Fruit fly (Drosophila melanogaster) whole organism, larva: ENCODE data around the gene dsx-c73A.

Source experiments
- noc ChIP-seq: fragments of 200-800 bp; sonication (Bioruptor generic); optimal IDR thresholded peaks from 3 replicates; lab custom pipeline; 2019; ENCODE audit warnings: missing biosample characterization, mild to moderate bottlenecking, missing genetic modification characterization, moderate library complexity

dsx-c73A gene

DNA sequence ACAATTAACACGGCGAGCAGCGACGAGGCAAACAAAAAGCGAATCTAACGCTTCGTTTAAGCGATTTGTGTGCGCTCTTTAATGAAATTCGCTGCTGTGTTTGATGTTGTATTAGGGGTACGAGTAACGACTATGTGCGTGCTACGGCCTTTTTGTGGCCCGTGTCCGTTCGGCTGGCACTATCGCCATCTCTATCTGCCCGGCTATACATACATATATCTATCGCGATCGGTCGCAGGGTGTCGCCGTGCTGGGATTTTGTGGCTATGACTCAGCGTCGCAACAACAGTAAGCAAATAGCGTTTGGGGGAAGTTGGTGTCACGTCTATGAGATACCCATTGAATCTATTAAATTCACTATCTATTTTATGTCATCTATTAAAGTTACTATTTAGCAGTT, 58.1 kb downstream of the dsx-c73A start:
- TF ChIP-seq noc = no peak

dm6 chr3L:16392874-16393273, 58.9 kb downstream of the dsx-c73A start:
- no peak for TF ChIP-seq noc

DNA sequence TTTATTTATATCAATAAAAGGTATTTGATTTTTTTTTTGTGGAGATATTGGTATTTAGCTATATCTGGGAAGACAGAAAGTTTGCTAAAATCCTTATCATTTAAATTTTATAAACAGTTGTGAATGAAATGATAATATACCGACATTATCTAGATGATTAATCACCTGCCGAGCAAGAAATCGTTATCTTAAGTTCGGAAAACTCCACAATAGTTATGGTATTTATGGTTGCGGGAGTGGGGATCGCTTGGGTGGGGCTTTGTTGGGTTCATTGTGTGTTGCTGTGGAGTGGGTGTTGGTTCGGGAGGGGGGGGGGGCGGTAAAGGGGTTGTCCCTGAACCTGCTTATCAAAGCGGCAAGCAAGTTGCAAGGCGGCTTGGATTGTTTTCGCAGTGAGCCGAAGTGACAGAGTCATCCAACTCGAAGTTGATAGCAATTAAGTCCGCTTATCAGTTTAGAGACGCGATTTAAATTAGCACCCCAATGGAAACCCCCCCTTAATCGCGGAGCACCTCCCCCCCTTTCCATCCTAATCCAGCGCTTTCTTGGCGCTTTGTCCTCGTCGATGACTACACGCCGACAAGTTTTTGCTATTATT, 59.5 kb downstream of the dsx-c73A start:
- peak; percentile 8 for TF ChIP-seq noc

dm6 chr3L:16391257-16391656, 60.5 kb downstream of the dsx-c73A start:
- no peak for TF ChIP-seq noc

DNA sequence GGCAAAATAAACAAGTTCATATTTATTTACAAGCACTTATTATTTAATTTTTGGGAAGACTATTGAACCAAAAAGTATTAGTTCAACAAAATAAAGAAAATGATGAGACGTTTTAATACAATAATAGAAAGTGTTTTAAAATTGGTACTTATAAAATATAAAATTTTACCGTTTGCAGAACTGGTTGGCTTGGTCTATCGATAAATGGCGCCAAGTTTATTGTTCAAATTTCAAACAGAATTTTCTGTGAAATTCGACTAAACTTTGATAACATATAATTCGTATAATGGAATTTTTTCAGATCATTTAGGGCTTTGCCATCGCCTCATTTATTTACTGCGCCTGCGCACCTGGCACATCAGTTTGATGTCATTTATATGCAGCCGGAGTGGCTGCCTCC, 61.0 kb downstream of the dsx-c73A start:
- TF ChIP-seq noc = no peak

- no peak for TF ChIP-seq noc
Observed at dm6 chr3L:16385880-16386584, 65.7 kb downstream of the dsx-c73A start, which contains the start of the genes Agpat3 and RAF2. TSS of gene Agpat3 (minus strand) at chr3L:16385957. TSS of gene RAF2 (plus strand) at chr3L:16386327.

dm6 chr3L:16385252-16385879, 66.4 kb downstream of the dsx-c73A start:
- peak; percentile 56 for TF ChIP-seq noc

- TF ChIP-seq noc = no peak
Observed at dm6 chr3L:16384145-16384705, 67.5 kb downstream of the dsx-c73A start.

dm6 chr3L:16383056-16383455, 68.7 kb downstream of the dsx-c73A start:
- no peak for TF ChIP-seq noc

DNA sequence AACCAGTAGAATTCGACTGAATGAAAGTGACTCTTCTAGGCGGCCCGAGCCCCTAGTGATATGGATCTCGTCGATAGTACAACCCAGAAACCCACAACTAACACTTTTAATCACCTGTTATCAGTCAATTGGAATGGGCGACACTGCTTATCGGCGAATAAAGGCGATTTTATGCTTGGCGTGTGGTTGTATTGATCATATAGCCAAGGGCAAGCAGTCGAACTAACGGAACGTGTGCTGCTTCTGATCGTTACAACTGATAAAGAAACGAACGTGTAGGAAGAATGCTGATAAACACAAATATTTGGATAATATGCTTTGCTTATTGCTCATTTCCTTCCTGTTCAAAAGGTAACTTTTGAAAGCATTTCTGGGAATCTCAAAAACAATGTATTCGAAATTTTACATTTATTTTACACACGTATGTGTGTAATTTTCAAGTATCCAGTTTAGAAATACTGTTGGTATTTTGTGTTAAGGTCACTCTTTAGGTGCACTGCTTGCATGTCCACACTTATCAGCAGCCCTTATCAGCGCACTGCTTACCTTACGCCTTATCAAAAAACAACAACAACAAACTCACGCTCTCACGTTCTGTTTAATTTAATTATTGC, 70.5 kb downstream of the dsx-c73A start, which contains the start of gene Agpat4:
Agpat4 (minus strand) TSS at position 387 of the 614 bp plus-strand sequence.
- no peak for TF ChIP-seq noc

dm6 chr3L:16380770-16381169, 71.0 kb downstream of the dsx-c73A start:
- peak; percentile 97 for TF ChIP-seq noc

DNA sequence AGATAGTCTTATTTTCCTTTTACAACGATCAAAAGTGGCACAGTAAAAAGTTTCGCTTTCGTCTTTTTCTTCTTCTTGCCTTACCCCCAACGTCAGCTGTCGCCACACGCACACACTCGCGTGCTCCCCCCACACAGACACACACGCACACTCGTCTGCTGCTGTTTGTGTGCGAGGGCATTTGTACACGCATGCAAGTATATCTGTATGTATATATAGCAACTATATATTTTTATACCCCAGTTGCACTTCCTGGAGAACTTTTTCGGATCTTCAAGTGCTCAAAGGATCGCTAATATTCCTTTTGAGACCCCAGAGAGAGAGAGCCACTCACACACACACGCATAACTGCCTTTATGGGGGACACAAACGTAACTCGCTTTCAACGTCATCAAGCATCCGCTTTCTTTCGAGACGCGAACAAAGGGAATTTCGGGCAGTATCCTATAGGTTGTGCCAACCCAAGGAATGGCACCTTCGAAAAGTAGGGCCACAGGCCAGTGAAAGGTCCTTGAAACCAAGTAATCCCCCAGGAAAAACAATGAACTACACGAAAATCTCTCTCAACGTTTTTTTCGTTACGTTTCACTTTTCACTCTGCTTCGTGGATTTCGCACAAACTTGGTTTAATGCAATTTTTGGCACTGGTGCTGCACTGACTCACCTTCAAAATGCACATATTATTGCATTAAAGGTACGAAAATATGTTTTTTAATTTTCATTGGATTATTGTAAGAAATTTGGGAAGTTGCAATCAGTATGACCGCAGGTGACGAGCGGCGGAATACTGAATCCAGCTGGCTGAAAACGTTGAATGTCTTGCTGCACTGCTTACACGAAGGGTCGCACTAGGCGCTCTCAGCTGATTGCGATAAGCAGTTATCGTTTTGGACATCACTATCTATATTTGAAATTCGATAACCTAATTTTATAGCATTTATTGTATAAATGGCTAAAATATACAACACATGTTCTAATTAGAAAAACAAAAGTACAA, 73.7 kb downstream of the dsx-c73A start, which contains the start of gene roq:
roq (minus strand) TSS at position 799 of the 997 bp plus-strand sequence.
- no peak for TF ChIP-seq noc
